Worm (Caenorhabditis elegans) whole organism, L4 larva: ENCODE results near the gene C17C3.1.

Experiments used
- D1046.2 ChIP-seq: fragments of 200-800 bp; sonication (Bioruptor generic); IDR thresholded peaks from 2 replicates; pipeline ENCODE4 v1.3.6; 2022; ENCODE audit warnings: missing genetic modification characterization, missing compliant biosample characterization
- F10B5.3 ChIP-seq: sonication (generic microtip); optimal IDR thresholded peaks from 2 replicates; lab custom pipeline; 2016; ENCODE audit warnings: mild to moderate bottlenecking, missing genetic modification characterization, missing compliant biosample characterization
- F49E8.2 ChIP-seq: sonication (generic microtip); optimal IDR thresholded peaks from 2 replicates; lab custom pipeline; 2016; ENCODE audit warnings: missing compliant biosample characterization, mild to moderate bottlenecking, missing genetic modification characterization, borderline replicate concordance
- R02D3.7 ChIP-seq: fragments of 150-350 bp; sonication (generic microtip); optimal IDR thresholded peaks from 3 replicates; lab custom pipeline; 2014; ENCODE audit warnings: missing biosample characterization, missing genetic modification characterization
- T20F7.1 ChIP-seq: fragments of 200-800 bp; sonication (Bioruptor generic); optimal IDR thresholded peaks from 2 replicates; lab custom pipeline; 2018; ENCODE audit warnings: mild to moderate bottlenecking, missing genetic modification characterization, missing compliant biosample characterization
- ZK546.5 ChIP-seq, 2 experiments: sonication (generic microtip); optimal IDR thresholded peaks; 2 replicates each; lab custom pipeline; 2017; ENCODE audit warnings: missing biosample characterization in 2 of 2, missing genetic modification characterization in 2 of 2
- aly-2 ChIP-seq: sonication (generic microtip); optimal IDR thresholded peaks from 2 replicates; lab custom pipeline; 2018; ENCODE audit warnings: missing biosample characterization, missing genetic modification characterization
- ceh-28 ChIP-seq: fragments of 150-350 bp; optimal IDR thresholded peaks from 2 replicates; lab custom pipeline; 2014; ENCODE audit warnings: missing biosample characterization, missing genetic modification reagents, missing genetic modification characterization
- ceh-32 ChIP-seq: sonication (generic microtip); optimal IDR thresholded peaks from 2 replicates; lab custom pipeline; 2016; ENCODE audit warnings: mild to moderate bottlenecking, missing genetic modification characterization, missing compliant biosample characterization; ENCODE audit not compliant: poor library complexity
- ceh-44 ChIP-seq: fragments of 200-800 bp; sonication (Bioruptor generic); IDR thresholded peaks from 2 replicates; pipeline ENCODE4 v1.3.6; 2022; ENCODE audit warnings: missing genetic modification reagents, missing genetic modification characterization, missing compliant biosample characterization
- ceh-62 ChIP-seq: sonication (generic microtip); optimal IDR thresholded peaks from 2 replicates; lab custom pipeline; 2017; ENCODE audit warnings: missing biosample characterization, missing genetic modification characterization
- daf-16 ChIP-seq, 3 experiments: sonication (generic microtip); optimal IDR thresholded peaks; 2 replicates each; lab custom pipeline; 2016 to 2017; ENCODE audit warnings: missing genetic modification characterization in 3 of 3, missing genetic modification reagents in 3 of 3, mild to moderate bottlenecking in 2 of 3, missing compliant biosample characterization in 2 of 3, missing biosample characterization in 1 of 3, moderate library complexity in 1 of 3
- daf-19 ChIP-seq: fragments of 200-800 bp; sonication (Bioruptor generic); conservative IDR thresholded peaks from 2 replicates; pipeline ENCODE4 v1.3.6; 2022; ENCODE audit warnings: missing genetic modification characterization, missing compliant biosample characterization
- dmd-8 ChIP-seq: fragments of 200-800 bp; sonication (Bioruptor generic); IDR thresholded peaks from 2 replicates; pipeline ENCODE4 v1.3.6; 2022; ENCODE audit warnings: missing genetic modification characterization, missing compliant biosample characterization
- dmd-9 ChIP-seq: fragments of 200-800 bp; sonication (Bioruptor generic); IDR thresholded peaks from 2 replicates; pipeline ENCODE4 v1.3.6; 2022; ENCODE audit warnings: missing genetic modification reagents, missing genetic modification characterization, missing compliant biosample characterization
- dpl-1 ChIP-seq: fragments of 150-350 bp; optimal IDR thresholded peaks from 2 replicates; lab custom pipeline; 2014; ENCODE audit warnings: missing biosample characterization, missing genetic modification reagents, missing genetic modification characterization
- duxl-1 ChIP-seq: sonication (generic microtip); optimal IDR thresholded peaks from 2 replicates; lab custom pipeline; 2016; ENCODE audit warnings: mild to moderate bottlenecking, missing genetic modification characterization, moderate library complexity, missing compliant biosample characterization; ENCODE audit not compliant: poor library complexity
- fos-1 ChIP-seq: fragments of 150-350 bp; optimal IDR thresholded peaks from 2 replicates; lab custom pipeline; 2014; ENCODE audit warnings: missing biosample characterization, missing genetic modification characterization
- gei-8 ChIP-seq: fragments of 200-800 bp; sonication (Bioruptor generic); optimal IDR thresholded peaks from 2 replicates; lab custom pipeline; 2018; ENCODE audit warnings: mild to moderate bottlenecking, missing genetic modification characterization, missing compliant biosample characterization
- lin-1 ChIP-seq: fragments of 200-800 bp; sonication (Bioruptor generic); IDR thresholded peaks from 2 replicates; pipeline ENCODE4 v1.3.6; 2022; ENCODE audit warnings: missing genetic modification reagents, missing genetic modification characterization, missing compliant biosample characterization
- lin-29 ChIP-seq: fragments of 200-800 bp; sonication (Bioruptor generic); IDR thresholded peaks from 2 replicates; pipeline ENCODE4 v1.3.6; 2022; ENCODE audit warnings: missing genetic modification reagents, missing genetic modification characterization, missing compliant biosample characterization
- lin-39 ChIP-seq: fragments of 150-350 bp; optimal IDR thresholded peaks from 2 replicates; lab custom pipeline; 2014; ENCODE audit warnings: missing biosample characterization, missing genetic modification reagents, missing genetic modification characterization
- madf-9 ChIP-seq: fragments of 200-800 bp; sonication (Bioruptor generic); conservative IDR thresholded peaks from 2 replicates; pipeline ENCODE4 v1.3.6; 2022; ENCODE audit warnings: missing genetic modification reagents, missing genetic modification characterization, missing compliant biosample characterization
- mdl-1 ChIP-seq, 2 experiments: fragments of 150-350 bp in 1 of 2; sonication (generic microtip) in 1 of 2; optimal IDR thresholded peaks; 2 replicates each; lab custom pipeline; 2014 to 2017; ENCODE audit warnings: missing biosample characterization in 2 of 2, missing genetic modification characterization in 2 of 2
- mep-1 ChIP-seq: fragments of 150-350 bp; sonication (generic microtip); optimal IDR thresholded peaks from 3 replicates; lab custom pipeline; 2014; ENCODE audit warnings: missing biosample characterization, missing genetic modification characterization
- mes-2 ChIP-seq: sonication (generic microtip); optimal IDR thresholded peaks from 2 replicates; lab custom pipeline; 2016; ENCODE audit warnings: missing genotype, mild to moderate bottlenecking, missing genetic modification characterization, missing compliant biosample characterization; ENCODE audit not compliant: poor library complexity, severe bottlenecking
- mxl-3 ChIP-seq: fragments of 200-800 bp; sonication (Bioruptor generic); optimal IDR thresholded peaks from 2 replicates; lab custom pipeline; 2018; ENCODE audit warnings: mild to moderate bottlenecking, missing genetic modification characterization, missing compliant biosample characterization
- nhr-102 ChIP-seq: sonication (generic microtip); optimal IDR thresholded peaks from 2 replicates; lab custom pipeline; 2016; ENCODE audit warnings: mild to moderate bottlenecking, missing genetic modification characterization, moderate library complexity, missing compliant biosample characterization
- nhr-11 ChIP-seq: fragments of 150-350 bp; optimal IDR thresholded peaks from 2 replicates; lab custom pipeline; 2014; ENCODE audit warnings: missing biosample characterization, missing genetic modification characterization
- nhr-111 ChIP-seq: fragments of 200-800 bp; sonication (Bioruptor generic); optimal IDR thresholded peaks from 2 replicates; lab custom pipeline; 2018; ENCODE audit warnings: mild to moderate bottlenecking, missing genetic modification characterization, missing compliant biosample characterization
- nhr-25 ChIP-seq: sonication (generic microtip); optimal IDR thresholded peaks from 2 replicates; lab custom pipeline; 2017; ENCODE audit warnings: missing genetic modification characterization, mild to moderate bottlenecking, missing compliant biosample characterization, antibody characterized with exemption, moderate library complexity, borderline replicate concordance; ENCODE audit not compliant: insufficient read depth
- nhr-41 ChIP-seq: fragments of 200-800 bp; sonication (Bioruptor generic); IDR thresholded peaks from 2 replicates; pipeline ENCODE4 v1.3.6; 2022; ENCODE audit warnings: missing genetic modification reagents, missing genetic modification characterization, missing compliant biosample characterization
- nhr-42 ChIP-seq: fragments of 200-800 bp; sonication (Bioruptor generic); IDR thresholded peaks from 2 replicates; pipeline ENCODE4 v1.3.6; 2022; ENCODE audit warnings: missing genetic modification characterization, missing compliant biosample characterization
- nhr-76 ChIP-seq: fragments of 150-350 bp; optimal IDR thresholded peaks from 2 replicates; lab custom pipeline; 2014; ENCODE audit warnings: missing biosample characterization, missing genetic modification characterization
- nhr-77 ChIP-seq: fragments of 150-350 bp; optimal IDR thresholded peaks from 2 replicates; lab custom pipeline; 2014; ENCODE audit warnings: missing biosample characterization, missing genetic modification characterization
- pha-4 ChIP-seq, 2 experiments: fragments of 150-350 bp in 1 of 2; fragments of 200-800 bp in 1 of 2; sonication (Bioruptor generic) in 1 of 2; IDR thresholded peaks in 1 of 2; optimal IDR thresholded peaks in 1 of 2; 2 replicates each; pipeline versions ENCODE4 v1.3.6 to Lab custom; 2014 to 2022; ENCODE audit warnings: missing genetic modification characterization in 2 of 2, missing genetic modification reagents in 2 of 2, missing biosample characterization in 1 of 2, missing compliant biosample characterization in 1 of 2
- rbr-2 ChIP-seq: sonication (generic microtip); optimal IDR thresholded peaks from 2 replicates; lab custom pipeline; 2016; ENCODE audit warnings: missing genotype, missing genetic modification characterization, missing compliant biosample characterization
- set-16 ChIP-seq: fragments of 200-800 bp; sonication (Bioruptor generic); IDR thresholded peaks from 2 replicates; pipeline ENCODE4 v1.3.6; 2022; ENCODE audit warnings: missing genetic modification reagents, missing genetic modification characterization, missing compliant biosample characterization
- tra-1 ChIP-seq: fragments of 200-800 bp; sonication (Bioruptor generic); IDR thresholded peaks from 2 replicates; pipeline ENCODE4 v1.3.6; 2022; ENCODE audit warnings: missing genetic modification reagents, missing genetic modification characterization, missing compliant biosample characterization
- unc-62 ChIP-seq, 3 experiments: fragments of 150-350 bp in 1 of 3; sonication (generic microtip); optimal IDR thresholded peaks in 2 of 3; peaks in 1 of 3; 1 replicate in 1 of 3; 2 replicates in 2 of 3; lab custom pipeline; 2014 to 2017; ENCODE audit warnings: missing biosample characterization in 3 of 3, missing genetic modification characterization in 3 of 3, missing genetic modification reagents in 3 of 3, missing genotype in 1 of 3
- zag-1 ChIP-seq: fragments of 150-350 bp; optimal IDR thresholded peaks from 2 replicates; lab custom pipeline; 2014; ENCODE audit warnings: missing biosample characterization, missing genetic modification characterization
- zip-11 ChIP-seq: fragments of 200-800 bp; sonication (Bioruptor generic); IDR thresholded peaks from 2 replicates; pipeline ENCODE4 v1.3.6; 2022; ENCODE audit warnings: missing genetic modification characterization, missing compliant biosample characterization
- zip-2 ChIP-seq: fragments of 150-350 bp; optimal IDR thresholded peaks from 2 replicates; lab custom pipeline; 2014; ENCODE audit warnings: missing biosample characterization, missing genetic modification characterization

Gene C17C3.1

ce11 chrII:5594210-5594764 is 23.9 kb downstream of the C17C3.1 start, which contains the start of gene ttc-4 (continued):
- TF ChIP-seq lin-29 (GFP tag; lab: Robert Waterston, UW): no peak

DNA sequence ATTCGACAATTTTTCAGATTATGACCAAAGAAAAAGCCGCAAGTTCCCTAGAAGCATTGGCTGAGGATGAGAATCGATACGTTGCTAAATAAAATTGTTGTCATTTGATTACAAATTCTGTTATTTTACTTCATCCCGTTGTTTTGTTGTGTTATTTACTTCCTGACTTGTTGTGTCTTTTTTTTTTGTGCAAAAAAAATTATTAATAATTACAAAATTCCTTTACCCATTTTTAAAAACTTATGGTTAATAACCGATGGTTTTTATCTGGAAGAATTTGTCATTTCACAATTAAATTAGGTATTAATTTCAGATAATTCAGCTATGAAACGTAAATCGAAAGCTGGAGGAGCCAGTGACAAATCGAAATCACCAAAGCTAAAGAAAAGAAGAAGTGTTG is 25.9 kb downstream of the C17C3.1 start, which contains the start of gene C17G10.1:
TSS of gene C17G10.1 (plus strand) at position 301 of the 400 bp plus-strand sequence.
- TF ChIP-seq dmd-9 (GFP tag; lab: Robert Waterston, UW) (no peak), nhr-25 (tag; lab: Kevin White, UChicago) (no peak), F10B5.3 (tag; lab: Kevin White, UChicago) (no peak), duxl-1 (tag; lab: Kevin White, UChicago) (no peak), nhr-76 (tag; lab: Kevin White, UChicago) (no peak)

ce11 chrII:5599326-5600044 is 29.1 kb downstream of the C17C3.1 start, which contains the start of gene C17G10.10:
Gene C17G10.10 (minus strand): TSS chrII:5599376.
- TF ChIP-seq tra-1 (GFP tag; lab: Robert Waterston, UW) (no peak), mep-1 (peak; percentile 67), fos-1 (tag; lab: Kevin White, UChicago) (no peak), nhr-111 (GFP tag; lab: Kevin White, UChicago) (peak; percentile 59), aly-2 (tag; lab: Kevin White, UChicago) (no peak), nhr-42 (GFP tag; lab: Robert Waterston, UW) (peak; percentile 74), mxl-3 (GFP tag; lab: Kevin White, UChicago) (peak; percentile 27), unc-62 (GFP tag; optimal IDR thresholded peaks at IDR 0.05 in 1 of 2; lab: Kevin White, UChicago) (no peak), unc-62 (tag; optimal IDR thresholded peaks at IDR 0.05; lab: Kevin White, UChicago) (no peak), daf-19 (GFP tag; lab: Robert Waterston, UW) (no peak; the same call in 1 of the 2 replicates), nhr-76 (tag; lab: Kevin White, UChicago) (no peak), zag-1 (tag; lab: Kevin White, UChicago) (no peak), pha-4 (GFP tag; IDR thresholded peaks at IDR 0.05; lab: Robert Waterston, UW) (peak; percentile 50), pha-4 (tag; optimal IDR thresholded peaks at IDR 0.05; lab: Kevin White, UChicago) (peak; percentile 6), nhr-77 (peak; percentile 25), lin-39 (tag; lab: Kevin White, UChicago) (no peak), zip-2 (tag; lab: Kevin White, UChicago) (no peak), nhr-41 (no peak), F49E8.2 (tag; lab: Kevin White, UChicago) (peak; percentile 47), ceh-32 (tag; lab: Kevin White, UChicago) (no peak), madf-9 (GFP tag; lab: Robert Waterston, UW) (no peak), set-16 (GFP tag; lab: Robert Waterston, UW) (no peak), zip-11 (no peak), ceh-62 (tag; lab: Kevin White, UChicago) (no peak), dpl-1 (peak; percentile 36), lin-1 (GFP tag; lab: Robert Waterston, UW) (peak; percentile 33; the same call in 1 of the 2 replicates), daf-16 (GFP tag; optimal IDR thresholded peaks at IDR 0.05; lab: Kevin White, UChicago) (peak; percentile 35 to 79), daf-16 (tag; optimal IDR thresholded peaks at IDR 0.05; lab: Kevin White, UChicago) (peak; percentile 82), gei-8 (no peak), rbr-2 (tag; lab: Kevin White, UChicago) (peak; percentile 67), mes-2 (tag; lab: Kevin White, UChicago) (peak; percentile 86), ceh-28 (tag; lab: Kevin White, UChicago) (no peak), ZK546.5 (tag; optimal IDR thresholded peaks at IDR 0.05; lab: Kevin White, UChicago) (no peak), mdl-1 (tag; optimal IDR thresholded peaks at IDR 0.05; lab: Kevin White, UChicago) (peak; percentile 3 to 64), T20F7.1 (GFP tag; lab: Kevin White, UChicago) (peak; percentile 62), ceh-44 (GFP tag; lab: Robert Waterston, UW) (0 out of 2 replicates have a peak, but pooled peaks have one; percentile 29), nhr-11 (peak; percentile 26), dmd-8 (no peak), nhr-102 (tag; lab: Kevin White, UChicago) (peak; percentile 68), D1046.2 (GFP tag; lab: Robert Waterston, UW) (no peak), R02D3.7 (no peak)
